Fruit fly (Drosophila melanogaster): Measurements from ENCODE around the gene GILT2.

DNA sequence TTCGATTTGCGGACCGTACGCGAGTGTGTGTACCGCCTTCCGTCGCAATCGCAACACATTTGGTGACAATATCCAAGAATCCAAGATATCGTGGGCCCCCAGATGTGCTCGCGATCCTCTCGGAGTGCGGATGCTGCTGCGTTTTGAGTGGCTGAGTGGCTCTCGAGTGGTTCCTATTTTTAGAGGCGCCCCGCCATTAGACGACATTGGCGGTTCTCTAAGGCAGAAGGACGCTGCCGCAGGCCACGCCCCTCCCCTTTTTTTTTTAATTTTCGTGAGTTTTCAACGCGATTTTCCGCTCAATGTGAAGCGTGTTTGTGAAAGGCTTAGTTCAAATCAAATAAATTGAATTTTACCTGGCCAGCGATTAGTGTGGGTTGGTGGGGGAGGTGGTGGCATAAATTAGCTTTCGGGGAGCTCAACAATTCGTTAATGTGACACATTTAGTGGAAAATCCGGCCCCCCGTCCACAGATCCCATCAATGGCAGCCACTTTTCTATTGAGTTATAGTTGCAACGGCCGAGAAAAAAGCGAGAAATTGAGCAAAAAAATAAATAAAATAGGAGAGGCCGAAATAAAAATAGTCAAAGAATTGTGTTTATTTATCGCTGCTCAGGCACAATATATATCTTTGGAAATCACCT, 39.7 kb downstream of the GILT2 start, which contains the start of gene nau:
- TF ChIP-seq fd96Ca (GFP tag; IDR thresholded peaks at IDR 0.05) (no peak), CG9948 (tag; optimal IDR thresholded peaks at IDR 0.05) (no peak), Ets98B (GFP tag; IDR thresholded peaks at IDR 0.05) (no peak), CG32121 (GFP tag; IDR thresholded peaks at IDR 0.05) (no peak), Pif1A (GFP tag; optimal IDR thresholded peaks at IDR 0.05) (no peak)
